Worm (Caenorhabditis elegans): ENCODE measurements around the gene mrps-26.
A peak's percentile ranks its signal among the peaks of the same experiment; 100 is the strongest.

Gene mrps-26

DNA sequence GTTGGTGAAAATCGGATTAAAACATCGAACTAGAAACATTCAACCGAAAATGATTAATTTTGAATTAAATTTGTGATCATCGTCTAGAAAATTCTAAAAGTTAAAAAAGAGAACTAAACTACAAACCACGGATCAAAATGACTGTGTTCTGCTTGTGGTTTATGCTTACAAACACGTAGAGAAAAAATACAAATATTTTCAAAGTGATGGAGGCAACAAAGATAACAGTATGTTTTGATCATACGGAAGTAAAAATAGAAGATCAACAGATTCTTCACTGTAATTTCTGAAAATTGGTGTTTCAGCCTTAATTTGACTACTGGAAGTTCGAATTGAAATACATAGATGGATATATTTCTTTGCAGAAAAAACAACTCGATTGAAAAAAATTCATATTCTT, 31.1 kb upstream of the mrps-26 start:
- TF ChIP-seq cnd-1 (tag; optimal IDR thresholded peaks at IDR 0.05) (no peak), nhr-76 (tag; optimal IDR thresholded peaks at IDR 0.05) (no peak), nhr-2 (tag; optimal IDR thresholded peaks at IDR 0.05) (no peak), ham-2 (GFP tag; optimal IDR thresholded peaks at IDR 0.05) (no peak), ceh-43 (GFP tag; optimal IDR thresholded peaks at IDR 0.05) (no peak), mab-5 (tag; optimal IDR thresholded peaks at IDR 0.05) (no peak), sptf-1 (tag; optimal IDR thresholded peaks at IDR 0.05) (no peak), sem-2 (GFP tag; optimal IDR thresholded peaks at IDR 0.05) (no peak), lsy-2 (tag; optimal IDR thresholded peaks at IDR 0.05) (no peak), ztf-11 (tag; optimal IDR thresholded peaks at IDR 0.05) (no peak), pha-4 (tag; optimal IDR thresholded peaks at IDR 0.05) (no peak), mep-1 (tag; optimal IDR thresholded peaks at IDR 0.05) (no peak), unc-120 (tag; optimal IDR thresholded peaks at IDR 0.05; ENCODE audit: poor library complexity, severe bottlenecking) (no peak), lin-13 (tag; optimal IDR thresholded peaks at IDR 0.05) (no peak), unc-39 (tag; optimal IDR thresholded peaks at IDR 0.05) (no peak), tbx-8 (GFP tag; optimal IDR thresholded peaks at IDR 0.05) (no peak), bed-3 (GFP tag; optimal IDR thresholded peaks at IDR 0.05) (no peak), nhr-28 (tag; optimal IDR thresholded peaks at IDR 0.05) (no peak), M03D4.4 (tag; optimal IDR thresholded peaks at IDR 0.05) (no peak), ces-1 (GFP tag; optimal IDR thresholded peaks at IDR 0.05) (no peak)

DNA sequence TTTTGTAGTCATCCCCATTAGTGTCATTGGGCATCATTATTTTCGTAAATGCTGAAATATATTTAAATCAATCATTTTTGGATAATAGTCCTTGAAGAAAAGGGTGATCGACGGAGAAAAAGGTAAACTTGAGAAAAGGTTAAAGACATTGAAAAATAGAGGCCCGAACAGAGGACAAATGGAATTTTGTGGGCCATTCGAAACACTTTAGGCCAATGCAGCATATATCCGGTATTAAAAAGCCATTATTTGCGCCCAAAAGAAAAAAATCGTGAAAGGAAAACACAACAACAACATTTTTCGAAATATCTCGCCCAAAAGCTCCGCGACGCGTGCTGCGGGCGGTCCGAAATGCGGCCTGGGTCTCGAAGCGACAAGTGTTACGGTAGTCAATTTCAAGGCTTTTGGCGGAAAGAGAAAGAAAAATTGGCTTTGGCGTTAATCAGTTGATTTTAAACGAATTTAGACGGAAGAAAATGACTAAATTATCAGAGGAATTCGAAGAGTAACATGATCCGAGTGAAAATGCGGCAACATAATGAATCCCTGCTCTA, 27.5 kb upstream of the mrps-26 start, which contains the start of gene morc-1:
Gene morc-1 (minus strand): TSS at position 51 of the 554 bp plus-strand sequence.
- TF ChIP-seq tbx-8 (GFP tag; optimal IDR thresholded peaks at IDR 0.05) (no peak), sem-2 (GFP tag; optimal IDR thresholded peaks at IDR 0.05) (no peak), mls-2 (tag; optimal IDR thresholded peaks at IDR 0.05) (no peak), ceh-43 (GFP tag; optimal IDR thresholded peaks at IDR 0.05) (no peak), unc-62 (GFP tag; optimal IDR thresholded peaks at IDR 0.05) (no peak), hlh-1 (tag; optimal IDR thresholded peaks at IDR 0.05) (no peak), mep-1 (tag; optimal IDR thresholded peaks at IDR 0.05) (no peak), unc-39 (tag; optimal IDR thresholded peaks at IDR 0.05) (no peak), blmp-1 (tag; optimal IDR thresholded peaks at IDR 0.05) (no peak)

DNA sequence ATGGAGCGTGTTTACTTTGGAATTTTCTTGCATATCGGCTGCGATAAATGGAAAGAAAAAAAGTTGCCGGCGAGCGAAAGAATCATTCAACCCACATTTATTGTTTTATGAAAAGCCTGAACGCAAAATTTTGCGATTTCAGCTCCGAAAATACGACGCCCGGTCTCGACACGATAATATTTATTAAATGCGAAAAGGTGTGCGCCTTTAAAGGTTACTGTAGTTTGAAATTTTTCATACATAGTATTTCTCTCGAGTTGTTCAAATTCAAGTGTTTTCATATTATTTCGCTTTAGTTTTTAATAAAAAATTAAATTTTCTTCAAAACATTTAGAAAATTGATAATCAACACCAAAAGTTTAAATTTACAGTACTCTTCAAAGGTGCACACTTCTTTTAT, 25.4 kb upstream of the mrps-26 start, which contains the start of gene syx-16:
Gene syx-16 (minus strand): TSS at position 118 of the 400 bp plus-strand sequence.
- no peak for TF ChIP-seq nhr-2 (tag; optimal IDR thresholded peaks at IDR 0.05)
- no peak for TF ChIP-seq mab-5 (tag; optimal IDR thresholded peaks at IDR 0.05)
- TF ChIP-seq drap-1 (GFP tag; optimal IDR thresholded peaks at IDR 0.05): no peak
- TF ChIP-seq mls-2 (tag; optimal IDR thresholded peaks at IDR 0.05): no peak
- TF ChIP-seq mep-1 (tag; optimal IDR thresholded peaks at IDR 0.05): no peak
- no peak for TF ChIP-seq lsy-2 (tag; optimal IDR thresholded peaks at IDR 0.05)
- no peak for TF ChIP-seq flh-1 (GFP tag; optimal IDR thresholded peaks at IDR 0.05)
- TF ChIP-seq tbx-8 (GFP tag; optimal IDR thresholded peaks at IDR 0.05): no peak
- TF ChIP-seq ztf-11 (tag; optimal IDR thresholded peaks at IDR 0.05): no peak
- no peak for TF ChIP-seq bed-3 (GFP tag; optimal IDR thresholded peaks at IDR 0.05)
- no peak for TF ChIP-seq pha-4 (tag; optimal IDR thresholded peaks at IDR 0.05)
- TF ChIP-seq lin-32 (GFP tag; optimal IDR thresholded peaks at IDR 0.05): no peak

DNA sequence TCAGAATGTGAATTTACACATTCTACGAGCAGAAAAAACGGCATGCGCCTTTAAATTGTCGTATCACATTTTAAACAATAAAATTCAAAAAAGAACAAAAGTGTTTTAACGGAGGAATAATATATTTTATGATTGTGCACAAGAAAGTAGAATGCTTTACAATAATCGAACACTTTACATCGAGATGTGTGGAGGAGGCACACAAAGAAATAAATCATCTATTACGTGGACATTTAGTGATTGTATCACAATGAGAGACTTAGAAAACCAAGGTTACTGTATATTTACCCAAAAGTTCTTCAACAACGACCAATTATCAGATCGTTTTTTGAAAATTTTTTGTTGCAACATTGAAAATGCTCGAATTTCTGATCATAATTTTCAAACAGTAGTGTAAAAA, 24.1 kb upstream of the mrps-26 start:
- TF ChIP-seq nhr-12 (tag; optimal IDR thresholded peaks at IDR 0.05) (no peak), ham-2 (GFP tag; optimal IDR thresholded peaks at IDR 0.05) (no peak), lsy-2 (tag; optimal IDR thresholded peaks at IDR 0.05) (no peak), unc-62 (GFP tag; optimal IDR thresholded peaks at IDR 0.05) (peak; percentile 25), unc-39 (tag; optimal IDR thresholded peaks at IDR 0.05) (no peak), mab-5 (tag; optimal IDR thresholded peaks at IDR 0.05) (peak; percentile 53), blmp-1 (tag; optimal IDR thresholded peaks at IDR 0.05) (no peak), sem-2 (GFP tag; optimal IDR thresholded peaks at IDR 0.05) (no peak)

DNA sequence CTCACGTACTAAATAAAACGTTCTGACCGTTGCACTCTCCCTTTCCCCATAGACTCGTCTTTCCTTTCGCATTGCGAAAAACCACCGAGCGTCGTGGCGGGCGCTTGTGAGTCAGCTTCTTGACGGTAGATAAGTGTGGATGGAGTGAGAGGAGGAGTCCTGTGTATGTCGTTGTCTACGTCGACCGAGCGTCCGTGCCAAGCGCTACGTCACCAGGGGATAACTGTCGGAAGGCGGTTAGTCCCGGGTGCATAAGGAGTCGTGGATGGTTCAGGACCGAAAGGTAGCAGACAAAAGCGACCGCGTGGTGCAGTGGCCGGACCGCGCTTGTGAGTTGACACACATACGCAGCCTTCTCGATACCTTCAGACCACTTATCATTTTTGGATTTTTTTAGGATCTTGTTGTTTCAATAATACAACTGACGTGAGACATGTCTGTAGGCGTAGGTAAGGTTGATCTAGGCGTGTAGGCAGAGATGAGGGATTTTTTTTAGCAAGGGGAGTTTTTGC, 23.2 kb upstream of the mrps-26 start:
- TF ChIP-seq ceh-83 (GFP tag; optimal IDR thresholded peaks at IDR 0.05): peak; percentile 88
- TF ChIP-seq ham-2 (GFP tag; optimal IDR thresholded peaks at IDR 0.05): peak; percentile 75
- peak; percentile 85 for TF ChIP-seq sptf-1 (tag; optimal IDR thresholded peaks at IDR 0.05)
- peak; percentile 15 for TF ChIP-seq nhr-12 (tag; optimal IDR thresholded peaks at IDR 0.05)
- peak; percentile 60 for TF ChIP-seq ceh-43 (GFP tag; optimal IDR thresholded peaks at IDR 0.05)
- TF ChIP-seq unc-120 (tag; optimal IDR thresholded peaks at IDR 0.05; ENCODE audit: poor library complexity, severe bottlenecking): peak; percentile 46
- TF ChIP-seq bed-3 (GFP tag; optimal IDR thresholded peaks at IDR 0.05): peak; percentile 58
- peak; percentile 46 for TF ChIP-seq nhr-2 (tag; optimal IDR thresholded peaks at IDR 0.05)
- peak; percentile 0 for TF ChIP-seq mep-1 (tag; optimal IDR thresholded peaks at IDR 0.05)
- TF ChIP-seq cnd-1 (tag; optimal IDR thresholded peaks at IDR 0.05): peak; percentile 85
- TF ChIP-seq tbx-8 (GFP tag; optimal IDR thresholded peaks at IDR 0.05): peak; percentile 7
- TF ChIP-seq flh-1 (GFP tag; optimal IDR thresholded peaks at IDR 0.05): peak; percentile 45

All from whole organism, mixed stage, embryonic.